Worm (Caenorhabditis elegans): Measurements from ENCODE around the gene F40G12.5.

DNA sequence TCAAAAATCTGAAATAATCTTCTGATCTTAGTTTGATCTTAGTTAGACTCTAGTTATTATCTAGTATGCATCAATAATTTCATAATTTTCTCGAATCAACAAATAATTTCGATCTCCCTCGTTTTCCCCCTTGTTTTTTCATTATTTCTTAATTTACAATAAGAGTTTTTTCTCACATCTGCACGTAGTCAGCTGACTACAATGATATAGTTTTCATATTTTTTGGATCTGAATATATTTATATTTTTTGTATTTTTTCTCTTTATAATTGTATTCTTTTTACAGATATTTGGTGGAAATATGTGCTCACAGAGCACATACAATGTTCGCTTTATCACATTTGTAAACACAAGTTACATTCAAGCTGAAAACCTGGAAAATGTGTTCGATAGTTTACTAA, 26.7 kb downstream of the F40G12.5 start, which contains the start of gene sre-7:
- TF ChIP-seq W03F9.2 (tag; optimal IDR thresholded peaks at IDR 0.05) (no peak), him-1 (tag; optimal IDR thresholded peaks at IDR 0.05) (no peak), dao-5 (tag; optimal IDR thresholded peaks at IDR 0.05) (no peak)

Measured in whole organism, L4/young adult.